Worm (Caenorhabditis elegans) whole organism, midembryonic: ENCODE measurements around the gene W02A2.8.

ENCODE experiments used
- T22C8.4 ChIP-seq: fragments of 200-800 bp; sonication (Bioruptor generic); IDR thresholded peaks from 2 replicates; pipeline ENCODE4 v1.3.6; 2022; ENCODE audit warnings: missing genetic modification characterization, missing compliant biosample characterization
- cog-1 ChIP-seq: sonication (generic microtip); optimal IDR thresholded peaks from 2 replicates; lab custom pipeline; 2016; ENCODE audit warnings: missing genetic modification characterization, missing compliant biosample characterization
- flt-1 ChIP-seq: fragments of 200-800 bp; sonication (Bioruptor generic); IDR thresholded peaks from 2 replicates; pipeline ENCODE4 v1.3.6; 2022; ENCODE audit warnings: missing genetic modification characterization, missing compliant biosample characterization
- klf-2 ChIP-seq: fragments of 200-800 bp; sonication (Bioruptor generic); conservative IDR thresholded peaks from 2 replicates; pipeline ENCODE4 v1.3.6; 2022; ENCODE audit warnings: missing genetic modification reagents, missing genetic modification characterization, missing compliant biosample characterization
- med-1 ChIP-seq: sonication (generic microtip); optimal IDR thresholded peaks from 2 replicates; lab custom pipeline; 2017; ENCODE audit warnings: missing genetic modification characterization, mild to moderate bottlenecking, missing compliant biosample characterization, antibody characterized with exemption, missing genetic modification reagents; ENCODE audit not compliant: insufficient read depth
- ref-1 ChIP-seq: fragments of 200-800 bp; sonication (Bioruptor generic); conservative IDR thresholded peaks from 2 replicates; pipeline ENCODE4 v1.3.6; 2022; ENCODE audit warnings: missing genetic modification reagents, missing genetic modification characterization, missing compliant biosample characterization
- tab-1 ChIP-seq: fragments of 200-800 bp; sonication (Bioruptor generic); IDR thresholded peaks from 2 replicates; pipeline ENCODE4 v1.3.6; 2022; ENCODE audit warnings: missing genetic modification characterization, missing compliant biosample characterization
- ztf-23 ChIP-seq: fragments of 200-800 bp; sonication (Bioruptor generic); IDR thresholded peaks from 2 replicates; pipeline ENCODE4 v1.3.6; 2022; ENCODE audit warnings: missing genetic modification reagents, missing genetic modification characterization, missing compliant biosample characterization
- ztf-29 ChIP-seq: fragments of 200-800 bp; sonication (Bioruptor generic); IDR thresholded peaks from 2 replicates; pipeline ENCODE4 v1.3.6; 2022; ENCODE audit warnings: missing genetic modification reagents, missing genetic modification characterization, missing compliant biosample characterization

DNA sequence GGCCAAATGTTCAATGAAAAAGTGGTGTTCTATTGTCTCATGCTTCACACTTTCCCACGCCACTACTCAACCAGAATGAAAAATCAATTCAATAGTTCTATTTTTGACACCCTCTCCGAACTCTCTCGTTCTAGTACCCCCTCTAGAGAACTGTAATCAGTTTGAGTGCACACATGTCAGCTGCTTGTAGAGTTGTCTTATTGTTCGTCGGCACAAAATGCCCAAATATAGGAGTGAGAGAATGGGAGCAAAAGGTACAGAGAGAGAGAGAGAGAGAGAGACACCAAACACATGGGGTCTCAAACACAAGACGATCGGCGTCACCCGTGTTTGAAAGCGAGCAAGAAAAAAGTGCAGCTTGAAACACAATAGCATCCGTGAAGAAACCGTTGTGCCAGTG, 24.1 kb downstream of the W02A2.8 start:
- TF ChIP-seq klf-2 (GFP tag; lab: Robert Waterston, UW) (no peak), flt-1 (no peak), ztf-23 (no peak), med-1 (GFP tag; lab: Kevin White, UChicago) (no peak), ref-1 (GFP tag; lab: Robert Waterston, UW) (no peak), ztf-29 (GFP tag; lab: Robert Waterston, UW) (no peak), cog-1 (tag; lab: Kevin White, UChicago) (no peak), T22C8.4 (GFP tag; lab: Robert Waterston, UW) (no peak), tab-1 (GFP tag; lab: Robert Waterston, UW) (no peak)
